Fruit fly (Drosophila melanogaster) whole organism, prepupa: ENCODE results near the gene CG14085.

Experiments used
- Blimp-1 ChIP-seq: fragments of 200-800 bp; sonication (Bioruptor generic); optimal IDR thresholded peaks from 3 replicates; lab custom pipeline; 2017; ENCODE audit warnings: missing biosample characterization, missing genetic modification characterization, mild to moderate bottlenecking, moderate library complexity, missing genetic modification reagents
- CG10631 ChIP-seq: fragments of 200-800 bp; sonication (Bioruptor generic); optimal IDR thresholded peaks from 2 replicates; lab custom pipeline; 2016; ENCODE audit warnings: missing biosample characterization, missing genetic modification characterization
- CG10669 ChIP-seq: fragments of 200-800 bp; sonication (Bioruptor generic); optimal IDR thresholded peaks from 3 replicates; lab custom pipeline; 2018; ENCODE audit warnings: missing biosample characterization, mild to moderate bottlenecking, missing genetic modification characterization, moderate library complexity
- CG11294 ChIP-seq: fragments of 200-800 bp; sonication (Bioruptor generic); IDR thresholded peaks from 2 replicates; pipeline ENCODE4 v1.3.6; 2022; ENCODE audit warnings: missing biosample characterization, missing genetic modification characterization
- CG11762 ChIP-seq: fragments of 200-800 bp; sonication (Bioruptor generic); optimal IDR thresholded peaks from 3 replicates; lab custom pipeline; 2016; ENCODE audit warnings: missing biosample characterization, missing genetic modification characterization; ENCODE audit not compliant: insufficient read depth
- CG1621 ChIP-seq: fragments of 200-800 bp; sonication (Bioruptor generic); optimal IDR thresholded peaks from 3 replicates; lab custom pipeline; 2018; ENCODE audit warnings: missing biosample characterization, mild to moderate bottlenecking, missing genetic modification characterization
- CG32006 ChIP-seq: fragments of 200-800 bp; sonication (Bioruptor generic); optimal IDR thresholded peaks from 3 replicates; lab custom pipeline; 2017; ENCODE audit warnings: missing biosample characterization, mild to moderate bottlenecking, missing genetic modification characterization
- CG3919 ChIP-seq: fragments of 200-800 bp; sonication (Bioruptor generic); optimal IDR thresholded peaks from 3 replicates; lab custom pipeline; 2016; ENCODE audit warnings: missing biosample characterization, missing genetic modification characterization
- CG6163 ChIP-seq: fragments of 200-800 bp; sonication (Bioruptor generic); IDR thresholded peaks from 3 replicates; pipeline ENCODE4 v1.3.6; 2022; ENCODE audit warnings: missing biosample characterization, missing genetic modification characterization
- CG6276 ChIP-seq: fragments of 200-800 bp; sonication (Bioruptor generic); optimal IDR thresholded peaks from 2 replicates; lab custom pipeline; 2017; ENCODE audit warnings: missing biosample characterization, mild to moderate bottlenecking, missing genetic modification characterization
- CG6792 ChIP-seq: fragments of 200-800 bp; sonication (Bioruptor generic); optimal IDR thresholded peaks from 3 replicates; lab custom pipeline; 2016; ENCODE audit warnings: missing biosample characterization, missing genetic modification characterization
- CG6854 ChIP-seq: fragments of 200-800 bp; sonication (Bioruptor generic); optimal IDR thresholded peaks from 2 replicates; lab custom pipeline; 2017; ENCODE audit warnings: missing biosample characterization, mild to moderate bottlenecking, missing genetic modification characterization
- CG7368 ChIP-seq: fragments of 200-800 bp; sonication (Bioruptor generic); optimal IDR thresholded peaks from 3 replicates; lab custom pipeline; 2016; ENCODE audit warnings: missing biosample characterization, missing genetic modification characterization
- CG8119 ChIP-seq: fragments of 200-800 bp; sonication (Bioruptor generic); IDR thresholded peaks from 3 replicates; pipeline ENCODE4 v1.3.6; 2022; ENCODE audit warnings: missing biosample characterization, missing genetic modification characterization
- Eip75B ChIP-seq: fragments of 200-800 bp; sonication (Bioruptor generic); optimal IDR thresholded peaks from 3 replicates; lab custom pipeline; 2016; ENCODE audit warnings: missing biosample characterization, missing genetic modification characterization
- Eip78C ChIP-seq: fragments of 200-800 bp; sonication (Bioruptor generic); peaks from one replicate; lab custom pipeline; 2016; ENCODE audit warnings: missing biosample characterization, missing genetic modification characterization
- Ets21C ChIP-seq: fragments of 200-800 bp; sonication (Bioruptor generic); optimal IDR thresholded peaks from 3 replicates; lab custom pipeline; 2016; ENCODE audit warnings: missing biosample characterization, missing genetic modification characterization
- Ets96B ChIP-seq: fragments of 200-800 bp; optimal IDR thresholded peaks from 2 replicates; lab custom pipeline; 2019; ENCODE audit warnings: missing biosample characterization, mild to moderate bottlenecking, missing genetic modification characterization, moderate library complexity
- Gug ChIP-seq: fragments of 200-800 bp; sonication (Bioruptor generic); IDR thresholded peaks from 2 replicates; pipeline ENCODE4 v1.3.6; 2022; ENCODE audit warnings: missing biosample characterization, missing genetic modification characterization
- Hr39 ChIP-seq: fragments of 200-800 bp; sonication (Bioruptor generic); optimal IDR thresholded peaks from 2 replicates; lab custom pipeline; 2016; ENCODE audit warnings: missing biosample characterization, missing genetic modification characterization
- Hr4 ChIP-seq: fragments of 200-800 bp; sonication (Bioruptor generic); optimal IDR thresholded peaks from 3 replicates; lab custom pipeline; 2016; ENCODE audit warnings: missing biosample characterization, missing genetic modification characterization
- Lpt ChIP-seq: fragments of 200-800 bp; sonication (Bioruptor generic); optimal IDR thresholded peaks from 3 replicates; lab custom pipeline; 2016; ENCODE audit warnings: missing biosample characterization, missing genetic modification characterization
- Met ChIP-seq: fragments of 200-800 bp; sonication (Bioruptor generic); optimal IDR thresholded peaks from 3 replicates; lab custom pipeline; 2016; ENCODE audit warnings: missing biosample characterization, missing genetic modification characterization
- Sox102F ChIP-seq: fragments of 200-800 bp; sonication (Bioruptor generic); optimal IDR thresholded peaks from 2 replicates; lab custom pipeline; 2016; ENCODE audit warnings: missing biosample characterization, mild to moderate bottlenecking, missing genetic modification characterization
- achi ChIP-seq: fragments of 200-800 bp; sonication (Bioruptor generic); optimal IDR thresholded peaks from 3 replicates; lab custom pipeline; 2016; ENCODE audit warnings: missing biosample characterization, missing genetic modification characterization
- dac ChIP-seq: fragments of 200-800 bp; sonication (Bioruptor generic); optimal IDR thresholded peaks from 2 replicates; lab custom pipeline; 2017; ENCODE audit warnings: missing biosample characterization, mild to moderate bottlenecking, missing genetic modification characterization
- eg ChIP-seq: fragments of 200-800 bp; sonication (Bioruptor generic); IDR thresholded peaks from 3 replicates; pipeline ENCODE4 v1.3.6; 2022; ENCODE audit warnings: missing biosample characterization, missing genetic modification characterization
- fd85E ChIP-seq: fragments of 200-800 bp; sonication (Bioruptor generic); optimal IDR thresholded peaks from 3 replicates; lab custom pipeline; 2016; ENCODE audit warnings: missing biosample characterization, missing genetic modification characterization
- fkh ChIP-seq: fragments of 200-800 bp; sonication (Bioruptor generic); optimal IDR thresholded peaks from 3 replicates; lab custom pipeline; 2017; ENCODE audit warnings: missing biosample characterization, mild to moderate bottlenecking, missing genetic modification characterization, moderate library complexity
- lz ChIP-seq: fragments of 200-800 bp; sonication (Bioruptor generic); optimal IDR thresholded peaks from 3 replicates; lab custom pipeline; 2016; ENCODE audit warnings: missing biosample characterization, missing genetic modification characterization
- pdm3 ChIP-seq: fragments of 200-800 bp; sonication (Bioruptor generic); optimal IDR thresholded peaks from 3 replicates; lab custom pipeline; 2016; ENCODE audit warnings: missing biosample characterization, missing genetic modification characterization
- spab ChIP-seq: fragments of 200-800 bp; sonication (Bioruptor generic); optimal IDR thresholded peaks from 2 replicates; lab custom pipeline; 2017; ENCODE audit warnings: missing biosample characterization, mild to moderate bottlenecking, missing genetic modification characterization, missing genetic modification reagents
- ss ChIP-seq, 2 experiments: fragments of 200-800 bp; sonication (Bioruptor generic); optimal IDR thresholded peaks; 2 replicates in 1 of 2; 3 replicates in 1 of 2; lab custom pipeline; 2017 to 2018; ENCODE audit warnings: mild to moderate bottlenecking in 2 of 2, missing biosample characterization in 2 of 2, missing genetic modification characterization in 2 of 2, moderate library complexity in 1 of 2
- svp ChIP-seq: fragments of 200-800 bp; sonication (Bioruptor generic); peaks from one replicate; lab custom pipeline; 2016; ENCODE audit warnings: missing biosample characterization, missing genetic modification characterization
- topi ChIP-seq: fragments of 200-800 bp; sonication (Bioruptor generic); optimal IDR thresholded peaks from 3 replicates; lab custom pipeline; 2016; ENCODE audit warnings: missing biosample characterization, missing genetic modification characterization
- vri ChIP-seq: fragments of 200-800 bp; sonication (Bioruptor generic); optimal IDR thresholded peaks from 3 replicates; lab custom pipeline; 2016; ENCODE audit warnings: missing biosample characterization, mild to moderate bottlenecking, missing genetic modification characterization

CG14085 gene

dm6 chr3L:19233798-19234781 is 35.1 kb upstream of the CG14085 start (continued):
- TF ChIP-seq achi (GFP tag; lab: Kevin White, UChicago) (peak; percentile 7), spab (GFP tag; lab: Kevin White, UChicago) (no peak), Lpt (peak; percentile 60), fkh (GFP tag; lab: Kevin White, UChicago) (no peak), Ets21C (no peak), Hr4 (peak; percentile 59), CG6854 (GFP tag; lab: Kevin White, UChicago) (no peak), topi (GFP tag; lab: Kevin White, UChicago) (no peak), CG8119 (GFP tag; lab: Robert Waterston, UW) (peak; percentile 67), pdm3 (GFP tag; lab: Kevin White, UChicago) (peak; percentile 12), vri (GFP tag; lab: Kevin White, UChicago) (no peak), Met (GFP tag; lab: Kevin White, UChicago) (no peak), ss (GFP tag; optimal IDR thresholded peaks at IDR 0.05; lab: Kevin White, UChicago) (peak; percentile 32 to 52), CG11762 (GFP tag; lab: Kevin White, UChicago) (no peak), Sox102F (GFP tag; lab: Kevin White, UChicago) (no peak), CG10631 (GFP tag; lab: Kevin White, UChicago) (peak; percentile 27), CG10669 (GFP tag; lab: Kevin White, UChicago) (peak; percentile 16), fd85E (GFP tag; lab: Kevin White, UChicago) (no peak), svp (GFP tag; lab: Kevin White, UChicago) (peak; percentile 52), CG32006 (GFP tag; lab: Kevin White, UChicago) (peak; percentile 82), lz (GFP tag; lab: Kevin White, UChicago) (no peak), dac (GFP tag; lab: Kevin White, UChicago) (peak; percentile 54), Gug (GFP tag; lab: Robert Waterston, UW) (0 out of 2 replicates have a peak, but pooled peaks have one; percentile 19), Eip75B (GFP tag; lab: Kevin White, UChicago) (no peak), Blimp-1 (GFP tag; lab: Kevin White, UChicago) (no peak), CG6792 (no peak), CG11294 (peak; percentile 20; the same call in 1 of the 2 replicates), Hr39 (GFP tag; lab: Kevin White, UChicago) (no peak), CG3919 (GFP tag; lab: Kevin White, UChicago) (peak; percentile 9), CG1621 (peak; percentile 34), Ets96B (tag; lab: Kevin White, UChicago) (peak; percentile 16)

dm6 chr3L:19234922-19235702 is 34.0 kb upstream of the CG14085 start, which contains the start of gene fz2:
TSS of gene fz2 (minus strand) at chr3L:19235373.
- TF ChIP-seq eg = 0 out of 3 replicates have a peak, but pooled peaks have one; percentile 8
- no peak for TF ChIP-seq Gug (GFP tag; lab: Robert Waterston, UW)
- no peak for TF ChIP-seq CG6276
- no peak for TF ChIP-seq Met (GFP tag; lab: Kevin White, UChicago)
- no peak for TF ChIP-seq vri (GFP tag; lab: Kevin White, UChicago)
- no peak for TF ChIP-seq CG32006 (GFP tag; lab: Kevin White, UChicago)
- TF ChIP-seq CG8119 (GFP tag; lab: Robert Waterston, UW) = peak; percentile 25; the same call in 1 of the 3 replicates
- no peak for TF ChIP-seq Ets21C
- TF ChIP-seq CG6163 (GFP tag; lab: Robert Waterston, UW) = 0 out of 3 replicates have a peak, but pooled peaks have one; percentile 15
- no peak for TF ChIP-seq CG7368 (GFP tag; lab: Kevin White, UChicago)
- peak; percentile 7 for TF ChIP-seq Eip78C (GFP tag; lab: Kevin White, UChicago)
